Worm (Caenorhabditis elegans) whole organism, L1 larva: Measurements from ENCODE around the gene Y73C8C.8.

ENCODE experiments used
- C04F5.9 ChIP-seq: sonication (generic microtip); optimal IDR thresholded peaks from 2 replicates; lab custom pipeline; 2016; ENCODE audit warnings: missing genetic modification characterization, missing compliant biosample characterization
- aha-1 ChIP-seq: fragments of 150-350 bp; optimal IDR thresholded peaks from 2 replicates; lab custom pipeline; 2014; ENCODE audit warnings: missing biosample characterization, missing genetic modification characterization
- ama-1 ChIP-seq: fragments of 150-350 bp; optimal IDR thresholded peaks from 2 replicates; lab custom pipeline; 2014
- ceh-63 ChIP-seq: fragments of 200-800 bp; sonication (Bioruptor generic); optimal IDR thresholded peaks from 2 replicates; lab custom pipeline; 2018; ENCODE audit warnings: mild to moderate bottlenecking, missing genetic modification characterization, missing compliant biosample characterization
- ces-1 ChIP-seq: fragments of 150-350 bp; optimal IDR thresholded peaks from 2 replicates; lab custom pipeline; 2014; ENCODE audit warnings: missing biosample characterization, missing genetic modification reagents, missing genetic modification characterization
- dpl-1 ChIP-seq, 3 experiments: fragments of 150-350 bp in 2 of 3; sonication (generic microtip) in 1 of 3; optimal IDR thresholded peaks; 2 replicates each; lab custom pipeline; 2014 to 2017; ENCODE audit warnings: missing biosample characterization in 3 of 3, missing genetic modification characterization in 3 of 3, missing genetic modification reagents in 3 of 3
- dsc-1 ChIP-seq: sonication (generic microtip); optimal IDR thresholded peaks from 2 replicates; lab custom pipeline; 2016; ENCODE audit warnings: mild to moderate bottlenecking, missing genetic modification characterization, missing compliant biosample characterization
- egl-13 ChIP-seq: sonication (generic microtip); optimal IDR thresholded peaks from 2 replicates; lab custom pipeline; 2016; ENCODE audit warnings: missing genotype, missing genetic modification reagents, missing genetic modification characterization, missing compliant biosample characterization
- elt-2 ChIP-seq: sonication (generic microtip); optimal IDR thresholded peaks from 2 replicates; lab custom pipeline; 2016; ENCODE audit warnings: missing genetic modification characterization, mild to moderate bottlenecking, inconsistent platforms, missing compliant biosample characterization, missing genetic modification reagents
- elt-3 ChIP-seq, 6 experiments: fragments of 150-350 bp in 1 of 6; sonication (generic microtip); optimal IDR thresholded peaks; 2 replicates each; lab custom pipeline; 2017 to 2018; ENCODE audit warnings: missing biosample characterization in 6 of 6, missing genetic modification characterization in 6 of 6, inconsistent platforms in 1 of 6
- ets-5 ChIP-seq: fragments of 200-800 bp; sonication (Bioruptor generic); IDR thresholded peaks from 2 replicates; pipeline ENCODE4 v1.3.6; 2022; ENCODE audit warnings: missing genetic modification characterization, missing compliant biosample characterization
- fkh-8 ChIP-seq: sonication (generic microtip); optimal IDR thresholded peaks from 2 replicates; lab custom pipeline; 2016; ENCODE audit warnings: mild to moderate bottlenecking, missing genetic modification characterization, missing compliant biosample characterization
- fos-1 ChIP-seq: fragments of 150-350 bp; optimal IDR thresholded peaks from 2 replicates; lab custom pipeline; 2014; ENCODE audit warnings: missing biosample characterization, missing genetic modification characterization
- grh-1 ChIP-seq: fragments of 200-800 bp; sonication (Bioruptor generic); IDR thresholded peaks from 2 replicates; pipeline ENCODE4 v1.3.6; 2022; ENCODE audit warnings: missing genetic modification reagents, missing genetic modification characterization, missing compliant biosample characterization
- hlh-17 ChIP-seq: fragments of 200-800 bp; sonication (Bioruptor generic); optimal IDR thresholded peaks from 2 replicates; lab custom pipeline; 2018; ENCODE audit warnings: missing genetic modification characterization, mild to moderate bottlenecking, missing compliant biosample characterization, moderate library complexity, borderline replicate concordance
- hlh-4 ChIP-seq: sonication (generic microtip); optimal IDR thresholded peaks from 2 replicates; lab custom pipeline; 2016; ENCODE audit warnings: mild to moderate bottlenecking, missing genetic modification characterization, missing compliant biosample characterization
- hpl-2 ChIP-seq: fragments of 150-350 bp; optimal IDR thresholded peaks from 2 replicates; lab custom pipeline; 2014; ENCODE audit warnings: missing biosample characterization, missing genetic modification reagents, missing genetic modification characterization
- irx-1 ChIP-seq: sonication (generic microtip); optimal IDR thresholded peaks from 2 replicates; lab custom pipeline; 2016; ENCODE audit warnings: missing genetic modification characterization, missing compliant biosample characterization
- lin-13 ChIP-seq: fragments of 150-350 bp; optimal IDR thresholded peaks from 2 replicates; lab custom pipeline; 2014; ENCODE audit warnings: missing biosample characterization, missing genetic modification reagents, missing genetic modification characterization
- lin-15B ChIP-seq: fragments of 150-350 bp; sonication (generic microtip); optimal IDR thresholded peaks from 3 replicates; lab custom pipeline; 2014; ENCODE audit warnings: missing biosample characterization, missing genetic modification characterization
- lir-3 ChIP-seq: sonication (generic microtip); optimal IDR thresholded peaks from 2 replicates; lab custom pipeline; 2016; ENCODE audit warnings: mild to moderate bottlenecking, missing genetic modification characterization, moderate library complexity, missing compliant biosample characterization; ENCODE audit not compliant: poor library complexity
- lsy-2 ChIP-seq, 2 experiments: fragments of 150-350 bp; optimal IDR thresholded peaks; 2 replicates each; lab custom pipeline; 2014; ENCODE audit warnings: missing biosample characterization in 2 of 2, missing genetic modification characterization in 2 of 2
- mab-9 ChIP-seq: fragments of 200-800 bp; sonication (Bioruptor generic); IDR thresholded peaks from 2 replicates; pipeline ENCODE4 v1.3.6; 2022; ENCODE audit warnings: missing genetic modification reagents, missing genetic modification characterization, missing compliant biosample characterization
- nhr-12 ChIP-seq: sonication (generic microtip); optimal IDR thresholded peaks from 2 replicates; lab custom pipeline; 2017; ENCODE audit warnings: missing biosample characterization, missing genetic modification characterization
- nhr-20 ChIP-seq: sonication (generic microtip); optimal IDR thresholded peaks from 2 replicates; lab custom pipeline; 2016; ENCODE audit warnings: mild to moderate bottlenecking, missing genetic modification characterization, missing compliant biosample characterization
- nhr-237 ChIP-seq: fragments of 150-350 bp; optimal IDR thresholded peaks from 2 replicates; lab custom pipeline; 2014; ENCODE audit warnings: missing biosample characterization, missing genetic modification characterization
- nhr-47 ChIP-seq: sonication (generic microtip); optimal IDR thresholded peaks from 2 replicates; lab custom pipeline; 2016; ENCODE audit warnings: mild to moderate bottlenecking, missing genetic modification characterization, moderate library complexity, missing compliant biosample characterization
- nhr-71 ChIP-seq: sonication (generic microtip); optimal IDR thresholded peaks from 2 replicates; lab custom pipeline; 2016; ENCODE audit warnings: mild to moderate bottlenecking, missing genetic modification characterization, moderate library complexity, missing compliant biosample characterization
- pag-3 ChIP-seq: sonication (generic microtip); optimal IDR thresholded peaks from 2 replicates; lab custom pipeline; 2017; ENCODE audit warnings: missing genetic modification characterization, mild to moderate bottlenecking, missing compliant biosample characterization, antibody characterized with exemption, borderline replicate concordance; ENCODE audit not compliant: insufficient read depth
- pax-3 ChIP-seq: fragments of 200-800 bp; sonication (Bioruptor generic); optimal IDR thresholded peaks from 2 replicates; lab custom pipeline; 2018; ENCODE audit warnings: mild to moderate bottlenecking, missing genetic modification characterization, moderate library complexity, missing compliant biosample characterization
- pqm-1 ChIP-seq: sonication (generic microtip); optimal IDR thresholded peaks from 3 replicates; lab custom pipeline; 2017; ENCODE audit warnings: missing biosample characterization, missing genetic modification characterization
- rnt-1 ChIP-seq: sonication (generic microtip); optimal IDR thresholded peaks from 2 replicates; lab custom pipeline; 2016; ENCODE audit warnings: mild to moderate bottlenecking, missing genetic modification characterization, moderate library complexity, missing compliant biosample characterization
- snu-23 ChIP-seq: sonication (generic microtip); optimal IDR thresholded peaks from 2 replicates; lab custom pipeline; 2016; ENCODE audit warnings: missing genetic modification characterization, missing compliant biosample characterization
- swsn-7 ChIP-seq: sonication (generic microtip); optimal IDR thresholded peaks from 2 replicates; lab custom pipeline; 2016; ENCODE audit warnings: missing genetic modification characterization, missing compliant biosample characterization
- tlp-1 ChIP-seq: fragments of 150-350 bp; optimal IDR thresholded peaks from 2 replicates; lab custom pipeline; 2014; ENCODE audit warnings: missing biosample characterization, missing genetic modification characterization
- unc-62 ChIP-seq: fragments of 150-350 bp; optimal IDR thresholded peaks from 2 replicates; lab custom pipeline; 2014; ENCODE audit warnings: missing biosample characterization, missing genetic modification reagents, missing genetic modification characterization
- xbp-1 ChIP-seq: sonication (generic microtip); optimal IDR thresholded peaks from 2 replicates; lab custom pipeline; 2016; ENCODE audit warnings: missing genetic modification characterization, missing compliant biosample characterization
- zip-4 ChIP-seq: fragments of 200-800 bp; sonication (Bioruptor generic); optimal IDR thresholded peaks from 2 replicates; lab custom pipeline; 2018; ENCODE audit warnings: mild to moderate bottlenecking, missing genetic modification characterization, moderate library complexity, missing compliant biosample characterization

Y73C8C.8 gene

ce11 chrV:3146932-3147331 lies 33.3 kb upstream of the Y73C8C.8 start, which contains the start of gene srab-11:
Gene srab-11 (minus strand): TSS chrV:3147032.
- TF ChIP-seq pag-3 (tag; lab: Kevin White, UChicago) (no peak), dsc-1 (tag; lab: Kevin White, UChicago) (no peak), lin-15B (no peak), rnt-1 (tag; lab: Kevin White, UChicago) (no peak), egl-13 (tag; lab: Kevin White, UChicago) (no peak), pax-3 (no peak), tlp-1 (no peak), nhr-20 (no peak)

- no peak for TF ChIP-seq fkh-8 (tag; lab: Kevin White, UChicago)
- TF ChIP-seq zip-4, result no peak
- TF ChIP-seq xbp-1 (tag; lab: Kevin White, UChicago), result no peak
- TF ChIP-seq elt-2, result no peak
- TF ChIP-seq hpl-2, result no peak
- TF ChIP-seq nhr-47 (tag; lab: Kevin White, UChicago), result no peak
- no peak for TF ChIP-seq elt-3 (tag; optimal IDR thresholded peaks at IDR 0.05; lab: Kevin White, UChicago)
- no peak for TF ChIP-seq irx-1
- TF ChIP-seq unc-62 (GFP tag; lab: Kevin White, UChicago), result no peak
- TF ChIP-seq dpl-1 (GFP tag; optimal IDR thresholded peaks at IDR 0.05; lab: Kevin White, UChicago), result no peak
- no peak for TF ChIP-seq grh-1 (GFP tag; lab: Robert Waterston, UW)
- no peak for TF ChIP-seq lir-3 (tag; lab: Kevin White, UChicago)
These were observed 31.6 kb upstream of the Y73C8C.8 start for ce11 chrV:3145241-3145640.

ce11 chrV:3144494-3144893 lies 30.8 kb upstream of the Y73C8C.8 start, which contains the start of gene srab-10:
Gene srab-10 (minus strand): TSS chrV:3144594.
- TF ChIP-seq lin-13, result no peak
- TF ChIP-seq hlh-17 (GFP tag; lab: Kevin White, UChicago), result no peak
- no peak for TF ChIP-seq pqm-1 (tag; lab: Kevin White, UChicago)
- TF ChIP-seq ama-1 (lab: Kevin White, UChicago), result no peak
- TF ChIP-seq ets-5 (GFP tag; lab: Robert Waterston, UW), result no peak
- TF ChIP-seq dsc-1 (tag; lab: Kevin White, UChicago), result no peak
- no peak for TF ChIP-seq unc-62 (GFP tag; lab: Kevin White, UChicago)
- no peak for TF ChIP-seq hlh-4 (tag; lab: Kevin White, UChicago)
- TF ChIP-seq swsn-7 (tag; lab: Kevin White, UChicago), result no peak
- no peak for TF ChIP-seq mab-9 (GFP tag; lab: Robert Waterston, UW)
- TF ChIP-seq nhr-71, result no peak
- TF ChIP-seq nhr-12 (tag; lab: Kevin White, UChicago), result no peak
- no peak for TF ChIP-seq lin-15B
- TF ChIP-seq nhr-20, result no peak
- no peak for TF ChIP-seq lsy-2 (tag; optimal IDR thresholded peaks at IDR 0.05; lab: Kevin White, UChicago)
- no peak for TF ChIP-seq pag-3 (tag; lab: Kevin White, UChicago)
- no peak for TF ChIP-seq aha-1 (tag; lab: Kevin White, UChicago)
- TF ChIP-seq, all 84 proteins: peak for 0

ce11 chrV:3141190-3141589 lies 27.5 kb upstream of the Y73C8C.8 start, which contains the start of gene srab-9:
Gene srab-9 (minus strand): TSS chrV:3141290.
- TF ChIP-seq ces-1 (GFP tag; lab: Kevin White, UChicago), result no peak
- no peak for TF ChIP-seq zip-4

- TF ChIP-seq ama-1 (lab: Kevin White, UChicago), result no peak
- no peak for TF ChIP-seq nhr-20
- no peak for TF ChIP-seq snu-23 (GFP tag; lab: Kevin White, UChicago)
- no peak for TF ChIP-seq nhr-237 (tag; lab: Kevin White, UChicago)
- TF ChIP-seq fkh-8 (tag; lab: Kevin White, UChicago), result no peak
- no peak for TF ChIP-seq C04F5.9 (tag; lab: Kevin White, UChicago)
- no peak for TF ChIP-seq ceh-63
- TF ChIP-seq egl-13 (tag; lab: Kevin White, UChicago), result no peak
- no peak for TF ChIP-seq pqm-1 (tag; lab: Kevin White, UChicago)
- no peak for TF ChIP-seq fos-1 (tag; lab: Kevin White, UChicago)
These were observed 24.8 kb upstream of the Y73C8C.8 start, which contains the start of the genes irld-3 and F02C9.1 for ce11 chrV:3138488-3138887. Gene irld-3 (minus strand): TSS chrV:3138588. Gene F02C9.1 (plus strand): TSS chrV:3138703.
